Fruit fly (Drosophila melanogaster): ENCODE results near the gene CG10903.

CG10903 gene

dm6 chr3R:8027203-8027688 is 3.0 kb upstream of the CG10903 start (continued):
- TF ChIP-seq Xrp1 (GFP tag; IDR thresholded peaks at IDR 0.05) (peak; percentile 72), CG8290 (GFP tag; optimal IDR thresholded peaks at IDR 0.05) (no peak), CG8290 (tag; optimal IDR thresholded peaks at IDR 0.05) (no peak), GATAe (GFP tag; conservative IDR thresholded peaks at IDR 0.05) (no peak), slp2 (GFP tag; optimal IDR thresholded peaks at IDR 0.05) (no peak), Deaf1 (tag; optimal IDR thresholded peaks at IDR 0.05) (no peak), CG32767 (GFP tag; IDR thresholded peaks at IDR 0.05) (peak; percentile 82), cad (GFP tag; optimal IDR thresholded peaks at IDR 0.05) (no peak), Ptx1 (GFP tag; IDR thresholded peaks at IDR 0.05) (peak; percentile 86), stc (GFP tag; IDR thresholded peaks at IDR 0.05) (peak; percentile 49), CG1529 (GFP tag; optimal IDR thresholded peaks at IDR 0.05) (no peak), unpg (GFP tag; optimal IDR thresholded peaks at IDR 0.05) (peak; percentile 88), Scr (GFP tag; IDR thresholded peaks at IDR 0.05; ENCODE audit: partially characterized antibody) (no peak), pum (GFP tag; optimal IDR thresholded peaks at IDR 0.05) (no peak), CG6654 (GFP tag; optimal IDR thresholded peaks at IDR 0.05) (peak; percentile 45), B-H1 (GFP tag; IDR thresholded peaks at IDR 0.05) (peak; percentile 41; the same call in 2 of the 3 replicates), Elba2 (GFP tag; optimal IDR thresholded peaks at IDR 0.05) (no peak), CG7372 (GFP tag; IDR thresholded peaks at IDR 0.05) (peak; percentile 57; the same call in 1 of the 2 replicates), twi (tag; optimal IDR thresholded peaks at IDR 0.05) (no peak), CG12659 (GFP tag; optimal IDR thresholded peaks at IDR 0.05) (peak; percentile 94), dimm (GFP tag; IDR thresholded peaks at IDR 0.05) (no peak; the same call in 1 of the 2 replicates), CG10565 (GFP tag; optimal IDR thresholded peaks at IDR 0.05) (no peak), sob (GFP tag; IDR thresholded peaks at IDR 0.05) (peak; percentile 70), dati (GFP tag; IDR thresholded peaks at IDR 0.05) (no peak), CG4730 (GFP tag; IDR thresholded peaks at IDR 0.05) (no peak), tna (GFP tag; IDR thresholded peaks at IDR 0.05; ENCODE audit: partially characterized antibody) (no peak), CG1792 (GFP tag; optimal IDR thresholded peaks at IDR 0.05) (no peak), HmgD (GFP tag; optimal IDR thresholded peaks at IDR 0.05) (no peak), CG14050 (GFP tag; IDR thresholded peaks at IDR 0.05) (peak; percentile 53; the same call in 1 of the 3 replicates), CG12071 (GFP tag; optimal IDR thresholded peaks at IDR 0.05) (no peak), nerfin-2 (GFP tag; IDR thresholded peaks at IDR 0.05; ENCODE audit: partially characterized antibody) (no peak), Oaz (GFP tag; IDR thresholded peaks at IDR 0.05) (no peak), CG17802 (tag; optimal IDR thresholded peaks at IDR 0.05) (no peak), zen (tag; optimal IDR thresholded peaks at IDR 0.05) (peak; percentile 39), dan (GFP tag; IDR thresholded peaks at IDR 0.05) (no peak), CG18619 (GFP tag; optimal IDR thresholded peaks at IDR 0.05) (peak; percentile 93), caup (GFP tag; optimal IDR thresholded peaks at IDR 0.05; ENCODE audit: severe bottlenecking) (peak; percentile 79), knrl (GFP tag; IDR thresholded peaks at IDR 0.05; ENCODE audit: partially characterized antibody) (no peak), H2.0 (GFP tag; IDR thresholded peaks at IDR 0.05) (peak; percentile 70), gce (GFP tag; IDR thresholded peaks at IDR 0.05) (0 out of 3 replicates have a peak, but pooled peaks have one; percentile 39), Myb (GFP tag; optimal IDR thresholded peaks at IDR 0.05) (peak; percentile 8), insv (GFP tag; optimal IDR thresholded peaks at IDR 0.05) (peak in 1 of 2 experiments; percentile 41), zfh2 (GFP tag; optimal IDR thresholded peaks at IDR 0.05) (peak; percentile 30), ranshi (GFP tag; IDR thresholded peaks at IDR 0.05) (peak; percentile 69), CG12942 (GFP tag; optimal IDR thresholded peaks at IDR 0.05) (peak; percentile 81), CG13287 (GFP tag; IDR thresholded peaks at IDR 0.05; ENCODE audit: partially characterized antibody) (no peak; the same call in 1 of the 2 replicates), CG33557 (GFP tag; optimal IDR thresholded peaks at IDR 0.05) (peak; percentile 76), Max (GFP tag; optimal IDR thresholded peaks at IDR 0.05) (peak; percentile 61), Ada2b (GFP tag; IDR thresholded peaks at IDR 0.05) (peak; percentile 28; the same call in 1 of the 2 replicates), ham (GFP tag; IDR thresholded peaks at IDR 0.05) (no peak), slbo (GFP tag; IDR thresholded peaks at IDR 0.05) (peak; percentile 87), CG6765 (GFP tag; optimal IDR thresholded peaks at IDR 0.05) (peak; percentile 68)
